Worm (Caenorhabditis elegans) whole organism, young adult: ENCODE measurements around the gene aps-1.

Experiments used
- hlh-12 ChIP-seq: sonication (generic microtip); optimal IDR thresholded peaks from 2 replicates; lab custom pipeline; 2016; ENCODE audit warnings: missing genetic modification characterization, missing compliant biosample characterization
- snpc-1.1 ChIP-seq: sonication (generic microtip); optimal IDR thresholded peaks from 2 replicates; lab custom pipeline; 2017; ENCODE audit warnings: missing genetic modification characterization, mild to moderate bottlenecking, missing compliant biosample characterization, antibody characterized with exemption, moderate library complexity, missing genotype, missing genetic modification reagents; ENCODE audit not compliant: insufficient read depth

- no peak for TF ChIP-seq hlh-12
- TF ChIP-seq snpc-1.1 (tag; lab: Kevin White, UChicago): no peak
Observed at ce11 chrV:6016097-6016496, 1.7 kb upstream of the aps-1 start.
